Worm (Caenorhabditis elegans) whole organism, L2 larva: ENCODE measurements around the gene R13A1.3.

Experiments
- elt-3 ChIP-seq: sonication (generic microtip); optimal IDR thresholded peaks from 2 replicates; lab custom pipeline; 2017; ENCODE audit warnings: missing biosample characterization, missing genetic modification characterization
- nhr-237 ChIP-seq: fragments of 150-350 bp; optimal IDR thresholded peaks from 2 replicates; lab custom pipeline; 2014; ENCODE audit warnings: missing biosample characterization, missing genetic modification characterization
- zag-1 ChIP-seq: fragments of 150-350 bp; optimal IDR thresholded peaks from 2 replicates; lab custom pipeline; 2014; ENCODE audit warnings: missing biosample characterization, missing genetic modification characterization
- ztf-11 ChIP-seq: sonication (generic microtip); optimal IDR thresholded peaks from 2 replicates; lab custom pipeline; 2017; ENCODE audit warnings: missing biosample characterization, missing genetic modification characterization

- TF ChIP-seq zag-1 (tag; lab: Kevin White, UChicago) (no peak), nhr-237 (no peak), ztf-11 (tag; lab: Kevin White, UChicago) (no peak), elt-3 (no peak)
Measured at ce11 chrIV:7176887-7177286, 26.9 kb upstream of the R13A1.3 start, which contains the start of gene str-44.
